Fruit fly (Drosophila melanogaster): Measurements from ENCODE around the gene CG46426.
A peak's percentile ranks its signal among the peaks of the same experiment; 100 is the strongest.

The CG46426 gene

dm6 chr2L:11808702-11809583 is 33.7 kb upstream of the CG46426 start, which contains the start of gene crol (continued):
- TF ChIP-seq ham (GFP tag; IDR thresholded peaks at IDR 0.05), result no peak
- no peak for TF ChIP-seq chn (GFP tag; optimal IDR thresholded peaks at IDR 0.05)
- peak; percentile 35; the same call in 1 of the 2 replicates for TF ChIP-seq CG31441 (GFP tag; IDR thresholded peaks at IDR 0.05)
- TF ChIP-seq CG17361 (GFP tag; IDR thresholded peaks at IDR 0.05), result peak; percentile 44; the same call in 1 of the 3 replicates
- no peak for TF ChIP-seq CG14441 (GFP tag; IDR thresholded peaks at IDR 0.05)
- peak; percentile 81 for TF ChIP-seq pzg (GFP tag; optimal IDR thresholded peaks at IDR 0.05)
- no peak for TF ChIP-seq CG2889 (GFP tag; IDR thresholded peaks at IDR 0.05)
- TF ChIP-seq Ets97D (GFP tag; optimal IDR thresholded peaks at IDR 0.05), result peak; percentile 81
- TF ChIP-seq CG17568 (GFP tag; optimal IDR thresholded peaks at IDR 0.05), result no peak
- no peak for TF ChIP-seq Hmx (GFP tag; optimal IDR thresholded peaks at IDR 0.05)
- TF ChIP-seq CG6854 (GFP tag; optimal IDR thresholded peaks at IDR 0.05), result no peak
- no peak for TF ChIP-seq gsb-n (tag; optimal IDR thresholded peaks at IDR 0.05)
- no peak for TF ChIP-seq CG1647 (GFP tag; optimal IDR thresholded peaks at IDR 0.05)
- TF ChIP-seq Awh (GFP tag; IDR thresholded peaks at IDR 0.05), result no peak
- TF ChIP-seq otp (GFP tag; IDR thresholded peaks at IDR 0.05), result peak; percentile 20; the same call in 1 of the 3 replicates
- peak; percentile 89 for TF ChIP-seq MESR4 (GFP tag; optimal IDR thresholded peaks at IDR 0.05)
- peak; percentile 59 for TF ChIP-seq CG9932 (GFP tag; IDR thresholded peaks at IDR 0.05)
- TF ChIP-seq Blimp-1 (GFP tag; optimal IDR thresholded peaks at IDR 0.05), result peak; percentile 10
- TF ChIP-seq tna (GFP tag; IDR thresholded peaks at IDR 0.05; ENCODE audit: partially characterized antibody), result peak; percentile 55
- peak; percentile 55 for TF ChIP-seq CG12391 (tag; optimal IDR thresholded peaks at IDR 0.05)
- TF ChIP-seq zfh1 (GFP tag; IDR thresholded peaks at IDR 0.05), result 0 out of 3 replicates have a peak, but pooled peaks have one; percentile 10
- TF ChIP-seq unc-4 (GFP tag; IDR thresholded peaks at IDR 0.05; ENCODE audit: partially characterized antibody), result peak; percentile 89
- TF ChIP-seq Ada2b (GFP tag; IDR thresholded peaks at IDR 0.05), result no peak
- no peak for TF ChIP-seq Abd-B (GFP tag; optimal IDR thresholded peaks at IDR 0.05)
- TF ChIP-seq Neu2 (GFP tag; optimal IDR thresholded peaks at IDR 0.05; ENCODE audit: borderline replicate concordance), result no peak
- TF ChIP-seq ro (GFP tag; IDR thresholded peaks at IDR 0.05), result no peak
- no peak for TF ChIP-seq CG4424 (GFP tag; optimal IDR thresholded peaks at IDR 0.05)
- no peak for TF ChIP-seq CG14965 (GFP tag; optimal IDR thresholded peaks at IDR 0.05; ENCODE audit: borderline replicate concordance)
- TF ChIP-seq zen2 (GFP tag; IDR thresholded peaks at IDR 0.05; ENCODE audit: partially characterized antibody), result peak; percentile 85
- no peak for TF ChIP-seq Ravus (GFP tag; IDR thresholded peaks at IDR 0.05)
- peak in 1 of 2 experiments; percentile 44 for TF ChIP-seq Pdp1 (GFP tag; optimal IDR thresholded peaks at IDR 0.05)
- no peak for TF ChIP-seq CG10959 (GFP tag; IDR thresholded peaks at IDR 0.05)
- peak; percentile 44 for TF ChIP-seq CG34376 (GFP tag; optimal IDR thresholded peaks at IDR 0.05)
- no peak for TF ChIP-seq Atf-2 (GFP tag; optimal IDR thresholded peaks at IDR 0.05)
- no peak for TF ChIP-seq CG11093 (GFP tag; IDR thresholded peaks at IDR 0.05)
- no peak for TF ChIP-seq CG4854 (GFP tag; optimal IDR thresholded peaks at IDR 0.05)
- no peak for TF ChIP-seq PHDP (tag; optimal IDR thresholded peaks at IDR 0.05)
- peak; percentile 91 for TF ChIP-seq Opbp (GFP tag; IDR thresholded peaks at IDR 0.05; ENCODE audit: partially characterized antibody)
- no peak for TF ChIP-seq CG3281 (GFP tag; optimal IDR thresholded peaks at IDR 0.05)
- TF ChIP-seq Mad (GFP tag; optimal IDR thresholded peaks at IDR 0.05), result no peak
- TF ChIP-seq emc (GFP tag; optimal IDR thresholded peaks at IDR 0.05), result no peak
- TF ChIP-seq CG3163 (GFP tag; optimal IDR thresholded peaks at IDR 0.05), result no peak
- TF ChIP-seq CG7372 (GFP tag; IDR thresholded peaks at IDR 0.05), result no peak
- TF ChIP-seq CG11456 (GFP tag; IDR thresholded peaks at IDR 0.05), result peak; percentile 33; the same call in 1 of the 3 replicates
- no peak for TF ChIP-seq CG4404 (GFP tag; IDR thresholded peaks at IDR 0.05)
- TF ChIP-seq MTF-1 (GFP tag; optimal IDR thresholded peaks at IDR 0.05; ENCODE audit: borderline replicate concordance), result no peak
- no peak for TF ChIP-seq CG17328 (GFP tag; IDR thresholded peaks at IDR 0.05)
- TF ChIP-seq tll (GFP tag; optimal IDR thresholded peaks at IDR 0.05), result no peak
